Fruit fly (Drosophila melanogaster) whole organism: ENCODE measurements around the gene CG8543.

Experiments
- pan ChIP-seq: fragments of >200 bp; optimal IDR thresholded peaks from 2 replicates; lab custom pipeline; 2017
- usp ChIP-seq: fragments of >200 bp; optimal IDR thresholded peaks from 2 replicates; lab custom pipeline; 2017; ENCODE audit warnings: missing biosample characterization, missing genetic modification characterization, mixed read lengths

DNA sequence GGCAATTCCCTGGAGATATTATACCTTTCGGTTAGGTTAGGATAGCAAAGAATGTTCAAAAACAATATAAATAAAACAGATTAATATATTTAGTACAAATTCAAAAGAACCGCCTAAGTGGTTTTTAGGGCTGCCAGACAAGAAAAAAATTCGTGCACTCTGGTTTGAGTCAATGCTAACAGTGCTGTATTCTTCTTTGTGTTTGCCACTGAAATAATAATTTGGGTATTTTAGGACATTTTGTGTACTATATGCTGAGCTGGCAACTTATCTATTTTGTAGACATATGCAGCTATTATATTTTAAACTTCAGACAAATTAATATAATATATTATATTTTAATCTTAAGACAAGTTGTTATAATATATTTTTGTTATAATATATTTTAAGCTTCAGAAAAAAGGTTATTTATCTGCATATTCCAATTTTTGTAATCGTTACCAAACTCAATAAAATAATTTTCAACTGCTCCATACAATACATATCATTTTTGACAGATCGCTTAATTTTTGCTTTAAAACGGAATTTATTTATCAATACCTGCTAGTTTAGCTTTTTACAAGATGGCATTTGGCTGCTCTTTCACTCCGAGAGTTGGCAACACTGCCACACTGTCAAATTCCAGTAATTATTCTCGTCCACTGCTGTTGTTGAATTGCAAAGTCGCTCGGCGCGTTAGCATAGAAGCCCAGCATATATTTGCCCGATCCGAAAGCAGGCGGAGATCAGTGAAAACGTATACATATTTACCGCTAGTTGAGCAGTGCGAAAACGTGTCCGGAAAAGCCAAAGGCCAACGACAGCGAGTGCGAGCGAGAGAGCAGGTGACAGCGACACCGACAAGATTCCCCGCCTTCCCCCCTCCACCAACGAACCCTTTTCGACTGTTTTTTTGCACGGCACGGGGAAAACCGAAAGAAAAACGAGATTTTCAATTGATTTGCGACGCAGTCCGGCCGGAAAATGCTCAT is 40.6 kb upstream of the CG8543 start, which contains the start of gene CG7546:
- TF ChIP-seq usp (GFP tag; lab: Kevin White, UChicago), result no peak
- no peak for TF ChIP-seq pan (lab: Kevin White, UChicago)
